Worm (Caenorhabditis elegans) whole organism, young adult: ENCODE data around the gene str-146.

Experiments
- T07F8.4 ChIP-seq: sonication (generic microtip); optimal IDR thresholded peaks from 2 replicates; lab custom pipeline; 2016; ENCODE audit warnings: mild to moderate bottlenecking, missing genetic modification characterization, moderate library complexity, missing compliant biosample characterization
- efl-1 ChIP-seq: fragments of 150-350 bp; optimal IDR thresholded peaks from 2 replicates; lab custom pipeline; 2014; ENCODE audit warnings: missing biosample characterization, missing genetic modification reagents, missing genetic modification characterization
- lag-1 ChIP-seq: fragments of 200-800 bp; sonication (Bioruptor generic); IDR thresholded peaks from 2 replicates; pipeline ENCODE4 v1.3.6; 2022; ENCODE audit warnings: missing genetic modification reagents, missing genetic modification characterization, missing compliant biosample characterization
- madf-8 ChIP-seq: fragments of 200-800 bp; sonication (Bioruptor generic); conservative IDR thresholded peaks from 2 replicates; pipeline ENCODE4 v1.3.6; 2022; ENCODE audit warnings: missing genetic modification reagents, missing genetic modification characterization, missing compliant biosample characterization
- sptf-2 ChIP-seq: fragments of 200-800 bp; sonication (Bioruptor generic); optimal IDR thresholded peaks from 2 replicates; lab custom pipeline; 2018; ENCODE audit warnings: mild to moderate bottlenecking, missing genetic modification characterization, missing compliant biosample characterization

ce11 chrV:8067800-8068199, 27.5 kb downstream of the str-146 start, which contains the start of gene str-140:
- no peak for TF ChIP-seq T07F8.4 (tag; lab: Kevin White, UChicago)
- no peak for TF ChIP-seq lag-1 (GFP tag; lab: Robert Waterston, UW)
- no peak for TF ChIP-seq efl-1
- TF ChIP-seq madf-8 (GFP tag; lab: Robert Waterston, UW) = no peak
- no peak for TF ChIP-seq sptf-2
